Fruit fly (Drosophila melanogaster) whole organism, embryonic: ENCODE data around the gene Prdm13.
A peak's percentile ranks its signal among the peaks of the same experiment; 100 is the strongest.

Experiments
- Adf1 ChIP-seq: fragments of 200-800 bp; sonication (Bioruptor generic); IDR thresholded peaks from 2 replicates; pipeline ENCODE4 v1.3.6; 2022; ENCODE audit warnings: missing biosample characterization, missing genetic modification characterization
- Bteb2 ChIP-seq: fragments of 200-800 bp; sonication (Bioruptor generic); optimal IDR thresholded peaks from 2 replicates; lab custom pipeline; 2016; ENCODE audit warnings: missing biosample characterization, missing genetic modification characterization
- CG10209 ChIP-seq: fragments of 200-800 bp; sonication (Bioruptor generic); optimal IDR thresholded peaks from 3 replicates; lab custom pipeline; 2017; ENCODE audit warnings: missing biosample characterization, mild to moderate bottlenecking, missing genetic modification characterization, missing genetic modification reagents
- CG10462 ChIP-seq: fragments of 200-800 bp; sonication (Bioruptor generic); optimal IDR thresholded peaks from 2 replicates; lab custom pipeline; 2016; ENCODE audit warnings: missing biosample characterization, missing genetic modification characterization
- CG10654 ChIP-seq: fragments of 200-800 bp; sonication (Bioruptor generic); optimal IDR thresholded peaks from 2 replicates; lab custom pipeline; 2016; ENCODE audit warnings: missing biosample characterization, missing genetic modification characterization
- CG12104 ChIP-seq: fragments of 200-800 bp; sonication (Bioruptor generic); optimal IDR thresholded peaks from 3 replicates; lab custom pipeline; 2016; ENCODE audit warnings: missing biosample characterization, missing genetic modification characterization
- CG12155 ChIP-seq: fragments of 200-800 bp; sonication (Bioruptor generic); optimal IDR thresholded peaks from 3 replicates; lab custom pipeline; 2016; ENCODE audit warnings: missing biosample characterization, missing genetic modification characterization
- CG12299 ChIP-seq: fragments of 200-800 bp; sonication (Bioruptor generic); optimal IDR thresholded peaks from 2 replicates; lab custom pipeline; 2018; ENCODE audit warnings: missing biosample characterization, mild to moderate bottlenecking, missing genetic modification characterization
- CG12391 ChIP-seq: fragments of 200-800 bp; sonication (Bioruptor generic); optimal IDR thresholded peaks from 3 replicates; lab custom pipeline; 2018; ENCODE audit warnings: missing biosample characterization, mild to moderate bottlenecking, missing genetic modification characterization, moderate library complexity
- CG13775 ChIP-seq: fragments of 200-800 bp; sonication (Bioruptor generic); optimal IDR thresholded peaks from 3 replicates; lab custom pipeline; 2017; ENCODE audit warnings: missing biosample characterization, mild to moderate bottlenecking, missing genetic modification characterization
- CG14014 ChIP-seq: fragments of 200-800 bp; sonication (Bioruptor generic); IDR thresholded peaks from 2 replicates; pipeline ENCODE4 v1.3.6; 2022; ENCODE audit warnings: missing biosample characterization, missing genetic modification characterization
- CG14667 ChIP-seq: fragments of 200-800 bp; sonication (Bioruptor generic); IDR thresholded peaks from 2 replicates; pipeline ENCODE4 v1.3.6; 2022; ENCODE audit warnings: missing biosample characterization, missing genetic modification characterization
- CG16813 ChIP-seq: fragments of 200-800 bp; sonication (Bioruptor generic); IDR thresholded peaks from 3 replicates; pipeline ENCODE4 v1.3.6; 2022; ENCODE audit warnings: missing biosample characterization, missing genetic modification characterization; ENCODE audit not compliant: partially characterized antibody
- CG17802 ChIP-seq: fragments of 200-800 bp; sonication (Bioruptor generic); optimal IDR thresholded peaks from 2 replicates; lab custom pipeline; 2018; ENCODE audit warnings: missing biosample characterization, mild to moderate bottlenecking, missing genetic modification characterization, moderate library complexity
- CG18262 ChIP-seq: fragments of 200-800 bp; optimal IDR thresholded peaks from 3 replicates; lab custom pipeline; 2019; ENCODE audit warnings: missing biosample characterization, mild to moderate bottlenecking, missing genetic modification characterization, moderate library complexity
- CG2116 ChIP-seq: fragments of 200-800 bp; sonication (Bioruptor generic); optimal IDR thresholded peaks from 3 replicates; lab custom pipeline; 2018; ENCODE audit warnings: missing biosample characterization, mild to moderate bottlenecking, missing genetic modification characterization
- CG2199 ChIP-seq: fragments of 200-800 bp; sonication (Bioruptor generic); IDR thresholded peaks from 3 replicates; pipeline ENCODE4 v1.3.6; 2022; ENCODE audit warnings: missing biosample characterization, missing genetic modification characterization
- CG30020 ChIP-seq: fragments of 200-800 bp; optimal IDR thresholded peaks from 2 replicates; lab custom pipeline; 2019; ENCODE audit warnings: missing biosample characterization, mild to moderate bottlenecking, missing genetic modification characterization, moderate library complexity
- CG32767 ChIP-seq: fragments of 200-800 bp; sonication (Bioruptor generic); IDR thresholded peaks from 2 replicates; pipeline ENCODE4 v1.3.6; 2022; ENCODE audit warnings: missing biosample characterization, missing genetic modification characterization
- CG3281 ChIP-seq: fragments of 200-800 bp; sonication (Bioruptor generic); optimal IDR thresholded peaks from 3 replicates; lab custom pipeline; 2017; ENCODE audit warnings: missing biosample characterization, mild to moderate bottlenecking, missing genetic modification characterization
- CG4328 ChIP-seq: fragments of 200-800 bp; sonication (Bioruptor generic); optimal IDR thresholded peaks from 3 replicates; lab custom pipeline; 2017; ENCODE audit warnings: missing biosample characterization, missing genetic modification reagents, missing genetic modification characterization
- CG7357 ChIP-seq: fragments of 200-800 bp; sonication (Bioruptor generic); IDR thresholded peaks from 3 replicates; pipeline ENCODE4 v1.3.6; 2022; ENCODE audit warnings: missing biosample characterization, missing genetic modification characterization
- Dp ChIP-seq: fragments of 200-800 bp; sonication (Bioruptor generic); optimal IDR thresholded peaks from 2 replicates; lab custom pipeline; 2018; ENCODE audit warnings: missing biosample characterization, mild to moderate bottlenecking, missing genetic modification characterization, moderate library complexity
- Hmr ChIP-seq: fragments of 200-800 bp; sonication (Bioruptor generic); optimal IDR thresholded peaks from 3 replicates; lab custom pipeline; 2017; ENCODE audit warnings: mild to moderate bottlenecking, missing biosample characterization, missing genetic modification reagents, missing genetic modification characterization
- Lhr ChIP-seq: fragments of 200-800 bp; sonication (Bioruptor generic); optimal IDR thresholded peaks from 3 replicates; lab custom pipeline; 2017; ENCODE audit warnings: mild to moderate bottlenecking, missing biosample characterization, missing genetic modification reagents, missing genetic modification characterization
- NK7.1 ChIP-seq: fragments of 200-800 bp; sonication (Bioruptor generic); optimal IDR thresholded peaks from 3 replicates; lab custom pipeline; 2016; ENCODE audit warnings: missing biosample characterization, missing genetic modification characterization
- NfI ChIP-seq: fragments of 200-800 bp; sonication (Bioruptor generic); optimal IDR thresholded peaks from 3 replicates; lab custom pipeline; 2018; ENCODE audit warnings: missing biosample characterization, mild to moderate bottlenecking, missing genetic modification characterization, moderate library complexity
- Poxn ChIP-seq: fragments of 200-800 bp; sonication (Bioruptor generic); IDR thresholded peaks from 2 replicates; pipeline ENCODE4 v1.3.6; 2022; ENCODE audit warnings: missing biosample characterization, missing genetic modification characterization
- Scr ChIP-seq: fragments of 200-800 bp; sonication (Bioruptor generic); IDR thresholded peaks from 2 replicates; pipeline ENCODE4 v1.3.6; 2022; ENCODE audit warnings: missing biosample characterization, missing genetic modification characterization; ENCODE audit not compliant: partially characterized antibody
- Sry-δ ChIP-seq: fragments of 200-800 bp; sonication (Bioruptor generic); optimal IDR thresholded peaks from 2 replicates; lab custom pipeline; 2016; ENCODE audit warnings: missing biosample characterization, missing genetic modification characterization
- Stat92E ChIP-seq, 3 experiments: fragments of >200 bp in 2 of 3; fragments of 200-800 bp in 1 of 3; sonication (Bioruptor generic) in 1 of 3; optimal IDR thresholded peaks; 2 replicates each; lab custom pipeline; 2017 to 2019; ENCODE audit warnings: missing biosample characterization in 3 of 3, missing genetic modification characterization in 3 of 3, mild to moderate bottlenecking in 1 of 3, moderate library complexity in 1 of 3
- Xrp1 ChIP-seq: fragments of 200-800 bp; sonication (Bioruptor generic); IDR thresholded peaks from 2 replicates; pipeline ENCODE4 v1.3.6; 2022; ENCODE audit warnings: missing biosample characterization, missing genetic modification characterization
- amos ChIP-seq: fragments of 200-800 bp; sonication (Bioruptor generic); IDR thresholded peaks from 2 replicates; pipeline ENCODE4 v1.3.6; 2022; ENCODE audit warnings: missing biosample characterization, missing genetic modification characterization; ENCODE audit not compliant: partially characterized antibody
- ase ChIP-seq: fragments of 200-800 bp; sonication (Bioruptor generic); IDR thresholded peaks from 3 replicates; pipeline ENCODE4 v1.3.6; 2022; ENCODE audit warnings: missing biosample characterization, missing genetic modification characterization
- danr ChIP-seq: fragments of 200-800 bp; sonication (Bioruptor generic); IDR thresholded peaks from 2 replicates; pipeline ENCODE4 v1.3.6; 2022; ENCODE audit warnings: missing biosample characterization, missing genetic modification characterization
- fd3F ChIP-seq: fragments of 200-800 bp; sonication (Bioruptor generic); optimal IDR thresholded peaks from 2 replicates; lab custom pipeline; 2018; ENCODE audit warnings: missing biosample characterization, mild to moderate bottlenecking, missing genetic modification characterization, moderate library complexity
- fd96Cb ChIP-seq: fragments of 200-800 bp; sonication (Bioruptor generic); optimal IDR thresholded peaks from 2 replicates; lab custom pipeline; 2018; ENCODE audit warnings: missing biosample characterization, mild to moderate bottlenecking, missing genetic modification characterization, moderate library complexity
- hb ChIP-seq: fragments of 200-800 bp; sonication (Bioruptor generic); IDR thresholded peaks from 3 replicates; pipeline ENCODE4 v1.3.6; 2022; ENCODE audit warnings: missing biosample characterization, missing genetic modification characterization; ENCODE audit not compliant: partially characterized antibody
- hkb ChIP-seq, 2 experiments: fragments of 200-800 bp in 1 of 2; fragments of >200 bp in 1 of 2; sonication (Bioruptor generic) in 1 of 2; IDR thresholded peaks in 1 of 2; optimal IDR thresholded peaks in 1 of 2; 2 replicates each; pipeline versions ENCODE4 v1.3.6 to Lab custom; 2017 to 2022; ENCODE audit warnings: missing biosample characterization in 1 of 2, missing genetic modification characterization in 1 of 2
- ind ChIP-seq: fragments of 200-800 bp; sonication (Bioruptor generic); optimal IDR thresholded peaks from 3 replicates; lab custom pipeline; 2016; ENCODE audit warnings: missing biosample characterization, missing genetic modification characterization
- inv ChIP-seq: fragments of 200-800 bp; sonication (Bioruptor generic); IDR thresholded peaks from 2 replicates; pipeline ENCODE4 v1.3.6; 2022; ENCODE audit warnings: missing biosample characterization, missing genetic modification characterization; ENCODE audit not compliant: partially characterized antibody
- lilli ChIP-seq: fragments of 200-800 bp; sonication (Bioruptor generic); optimal IDR thresholded peaks from 3 replicates; lab custom pipeline; 2016; ENCODE audit warnings: missing biosample characterization, missing genetic modification characterization
- mld ChIP-seq: fragments of 200-800 bp; sonication (Bioruptor generic); IDR thresholded peaks from 3 replicates; pipeline ENCODE4 v1.3.6; 2022; ENCODE audit warnings: missing biosample characterization, missing genetic modification characterization; ENCODE audit not compliant: partially characterized antibody
- nerfin-2 ChIP-seq: fragments of 200-800 bp; sonication (Bioruptor generic); IDR thresholded peaks from 2 replicates; pipeline ENCODE4 v1.3.6; 2022; ENCODE audit warnings: missing biosample characterization, missing genetic modification characterization; ENCODE audit not compliant: partially characterized antibody
- sens-2 ChIP-seq: fragments of 200-800 bp; sonication (Bioruptor generic); IDR thresholded peaks from 2 replicates; pipeline ENCODE4 v1.3.6; 2022; ENCODE audit warnings: missing biosample characterization, missing genetic modification characterization
- sna ChIP-seq: fragments of 200-800 bp; sonication (Bioruptor generic); IDR thresholded peaks from 2 replicates; pipeline ENCODE4 v1.3.6; 2022; ENCODE audit warnings: missing biosample characterization, missing genetic modification characterization; ENCODE audit not compliant: partially characterized antibody
- tna ChIP-seq: fragments of 200-800 bp; sonication (Bioruptor generic); IDR thresholded peaks from 2 replicates; pipeline ENCODE4 v1.3.6; 2022; ENCODE audit warnings: missing biosample characterization, missing genetic modification characterization; ENCODE audit not compliant: partially characterized antibody
- wor ChIP-seq: fragments of 200-800 bp; sonication (Bioruptor generic); IDR thresholded peaks from 2 replicates; pipeline ENCODE4 v1.3.6; 2022; ENCODE audit warnings: missing biosample characterization, missing genetic modification characterization
- zen2 ChIP-seq: fragments of 200-800 bp; sonication (Bioruptor generic); IDR thresholded peaks from 3 replicates; pipeline ENCODE4 v1.3.6; 2022; ENCODE audit warnings: missing biosample characterization, missing genetic modification characterization; ENCODE audit not compliant: partially characterized antibody

The Prdm13 gene

dm6 chr3L:6173826-6174255, 10.9 kb downstream of the Prdm13 start, which contains the start of the genes fmt and CG7376 (continued):
- TF ChIP-seq CG12391 (tag; lab: Kevin White, UChicago) (peak; percentile 68), CG14667 (GFP tag; lab: Robert Waterston, UW) (no peak), CG10654 (peak; percentile 27), CG10462 (GFP tag; lab: Kevin White, UChicago) (no peak), CG10209 (GFP tag; lab: Kevin White, UChicago) (no peak), inv (GFP tag; lab: Robert Waterston, UW) (peak; percentile 66), CG17802 (tag; lab: Kevin White, UChicago) (peak; percentile 56), CG13775 (peak; percentile 49), CG7357 (GFP tag; lab: Robert Waterston, UW) (peak; percentile 93), amos (peak; percentile 63), mld (GFP tag; lab: Robert Waterston, UW) (peak; percentile 61; the same call in 2 of the 3 replicates), ind (GFP tag; lab: Kevin White, UChicago) (peak; percentile 31), lilli (GFP tag; lab: Kevin White, UChicago) (peak; percentile 34), Dp (peak; percentile 64), tna (GFP tag; lab: Robert Waterston, UW) (peak; percentile 84), CG4328 (GFP tag; lab: Kevin White, UChicago) (peak; percentile 11), CG12299 (tag; lab: Kevin White, UChicago) (no peak), hb (peak; percentile 86), fd96Cb (peak; percentile 15), CG3281 (GFP tag; lab: Kevin White, UChicago) (no peak), CG12155 (GFP tag; lab: Kevin White, UChicago) (peak; percentile 49), CG2199 (GFP tag; lab: Robert Waterston, UW) (no peak), Stat92E (GFP tag; optimal IDR thresholded peaks at IDR 0.05; lab: Kevin White, UChicago) (peak in 1 of 3 experiments; percentile 64), fd3F (peak; percentile 37), CG12104 (peak; percentile 34), Bteb2 (GFP tag; lab: Kevin White, UChicago) (no peak), CG30020 (peak; percentile 94), NfI (GFP tag; lab: Kevin White, UChicago) (no peak), danr (GFP tag; lab: Robert Waterston, UW) (no peak), CG16813 (GFP tag; lab: Robert Waterston, UW) (peak; percentile 81), ase (GFP tag; lab: Robert Waterston, UW) (no peak), sens-2 (GFP tag; lab: Robert Waterston, UW) (no peak), Scr (GFP tag; lab: Robert Waterston, UW) (peak; percentile 80), CG14014 (GFP tag; lab: Robert Waterston, UW) (no peak), hkb (optimal IDR thresholded peaks at IDR 0.05; lab: Kevin White, UChicago) (peak; percentile 37), hkb (GFP tag; IDR thresholded peaks at IDR 0.05; lab: Robert Waterston, UW) (no peak), sna (GFP tag; lab: Robert Waterston, UW) (peak; percentile 75), wor (GFP tag; lab: Robert Waterston, UW) (no peak), zen2 (GFP tag; lab: Robert Waterston, UW) (peak; percentile 54; the same call in 1 of the 3 replicates), Xrp1 (GFP tag; lab: Robert Waterston, UW) (no peak), Adf1 (GFP tag; lab: Robert Waterston, UW) (no peak), NK7.1 (GFP tag; lab: Kevin White, UChicago) (no peak), CG2116 (GFP tag; lab: Kevin White, UChicago) (peak; percentile 93), CG18262 (no peak), nerfin-2 (peak; percentile 90), CG32767 (GFP tag; lab: Robert Waterston, UW) (no peak), Sry-δ (GFP tag; lab: Kevin White, UChicago) (peak; percentile 76), Hmr (GFP tag; lab: Kevin White, UChicago) (no peak), Poxn (no peak), Lhr (peak; percentile 29)
